Fruit fly (Drosophila melanogaster): ENCODE measurements around the gene CG5854.

The CG5854 gene

DNA sequence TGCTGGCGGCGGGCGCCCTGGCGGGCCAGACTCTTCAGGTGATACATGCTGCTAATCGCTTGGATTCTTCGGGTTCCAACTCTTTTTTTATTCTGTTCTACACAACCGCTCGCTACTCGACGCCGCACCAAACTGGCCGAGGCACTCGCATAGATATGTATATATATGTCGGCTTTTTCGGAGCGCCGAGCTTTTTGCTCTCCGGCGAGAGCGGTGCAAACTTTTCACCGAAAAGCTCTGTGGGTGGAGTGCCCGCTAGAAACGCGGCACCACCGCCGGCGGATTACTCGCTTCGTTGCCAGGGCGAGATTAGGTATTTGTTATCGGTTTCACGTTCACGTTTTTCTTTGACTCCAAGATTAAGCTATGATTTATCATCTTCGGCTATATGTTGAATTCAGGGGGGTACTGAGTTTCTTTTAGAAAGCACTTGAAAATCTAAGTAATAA lies 9.3 kb downstream of the CG5854 start, which contains the start of gene Gdh (continued):
- no peak for TF ChIP-seq Fer3 (tag; optimal IDR thresholded peaks at IDR 0.05)
- peak; percentile 99 for TF ChIP-seq CG12155 (GFP tag; optimal IDR thresholded peaks at IDR 0.05)
- peak; percentile 69 for TF ChIP-seq Fer1 (GFP tag; optimal IDR thresholded peaks at IDR 0.05)
- no peak for TF ChIP-seq CG7372 (GFP tag; IDR thresholded peaks at IDR 0.05)
- no peak for TF ChIP-seq Ravus (GFP tag; IDR thresholded peaks at IDR 0.05)
- no peak for TF ChIP-seq gce (GFP tag; IDR thresholded peaks at IDR 0.05)
- TF ChIP-seq CG4424 (GFP tag; optimal IDR thresholded peaks at IDR 0.05), result no peak
- no peak for TF ChIP-seq phol (tag; optimal IDR thresholded peaks at IDR 0.05)
- no peak for TF ChIP-seq z (GFP tag; IDR thresholded peaks at IDR 0.05)
- TF ChIP-seq lab (GFP tag; optimal IDR thresholded peaks at IDR 0.05), result peak; percentile 72
- peak; percentile 64 for TF ChIP-seq HmgZ (tag; optimal IDR thresholded peaks at IDR 0.05)
- no peak for TF ChIP-seq run (tag; optimal IDR thresholded peaks at IDR 0.05)
- TF ChIP-seq CG6254 (GFP tag; optimal IDR thresholded peaks at IDR 0.05), result no peak
- no peak for TF ChIP-seq mld (GFP tag; IDR thresholded peaks at IDR 0.05; ENCODE audit: partially characterized antibody)
- peak; percentile 33 for TF ChIP-seq ftz-f1 (GFP tag; optimal IDR thresholded peaks at IDR 0.05)
- TF ChIP-seq caup (GFP tag; optimal IDR thresholded peaks at IDR 0.05; ENCODE audit: severe bottlenecking), result peak; percentile 64
- TF ChIP-seq CG17361 (GFP tag; IDR thresholded peaks at IDR 0.05), result no peak
- peak; percentile 64 for TF ChIP-seq mirr (GFP tag; optimal IDR thresholded peaks at IDR 0.05)
- peak; percentile 32; the same call in 1 of the 2 replicates for TF ChIP-seq CG17328 (GFP tag; IDR thresholded peaks at IDR 0.05)
- TF ChIP-seq CG15479 (GFP tag; optimal IDR thresholded peaks at IDR 0.05), result no peak
- no peak for TF ChIP-seq pros (GFP tag; optimal IDR thresholded peaks at IDR 0.05)
- peak; percentile 49 for TF ChIP-seq CG15514 (GFP tag; optimal IDR thresholded peaks at IDR 0.05)
- TF ChIP-seq CG3838 (GFP tag; optimal IDR thresholded peaks at IDR 0.05), result no peak
- no peak for TF ChIP-seq CG14014 (GFP tag; IDR thresholded peaks at IDR 0.05)
- TF ChIP-seq CG1647 (GFP tag; optimal IDR thresholded peaks at IDR 0.05), result no peak
- no peak for TF ChIP-seq lmd (GFP tag; IDR thresholded peaks at IDR 0.05)
- no peak for TF ChIP-seq Oaz (GFP tag; IDR thresholded peaks at IDR 0.05)
- no peak for TF ChIP-seq Blimp-1 (GFP tag; optimal IDR thresholded peaks at IDR 0.05)
- peak; percentile 45; the same call in 1 of the 2 replicates for TF ChIP-seq CG32767 (GFP tag; IDR thresholded peaks at IDR 0.05)
- no peak for TF ChIP-seq CG10565 (GFP tag; optimal IDR thresholded peaks at IDR 0.05)
- TF ChIP-seq CG11398 (GFP tag; optimal IDR thresholded peaks at IDR 0.05), result no peak
- no peak for TF ChIP-seq gfzf (GFP tag; optimal IDR thresholded peaks at IDR 0.05)

DNA sequence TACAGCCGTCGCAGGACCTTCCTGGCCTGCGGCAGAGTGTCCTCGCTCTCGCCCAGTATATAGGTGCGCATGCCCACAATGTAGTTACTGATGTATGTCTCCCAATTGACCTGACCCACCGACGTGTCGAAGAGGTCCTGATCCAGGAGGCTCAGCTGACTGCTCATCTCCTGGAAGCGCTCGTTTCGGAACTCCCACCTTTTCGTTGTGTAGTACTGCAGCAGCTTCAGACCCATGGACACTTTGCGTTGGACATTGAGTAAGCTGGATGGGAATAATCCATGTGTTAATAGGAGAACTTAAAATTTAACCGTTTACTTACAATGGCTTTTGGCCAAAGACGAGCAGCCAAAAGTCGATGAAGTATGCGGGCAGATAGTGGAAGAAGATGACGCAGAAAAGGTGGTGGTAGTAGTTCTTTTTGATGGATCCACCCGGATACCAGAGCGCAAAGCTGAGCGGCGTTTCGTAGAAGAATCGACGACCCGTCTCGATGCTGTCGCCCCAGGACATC lies 10.2 kb downstream of the CG5854 start:
- no peak for TF ChIP-seq CG43689 (GFP tag; IDR thresholded peaks at IDR 0.05)
- TF ChIP-seq CG6854 (GFP tag; optimal IDR thresholded peaks at IDR 0.05), result peak; percentile 29
- TF ChIP-seq tx (GFP tag; optimal IDR thresholded peaks at IDR 0.05), result no peak
- TF ChIP-seq eve (GFP tag; optimal IDR thresholded peaks at IDR 0.05), result peak in 1 of 2 experiments; percentile 5
- TF ChIP-seq Oaz (GFP tag; IDR thresholded peaks at IDR 0.05), result 0 out of 2 replicates have a peak, but pooled peaks have one; percentile 9
- peak; percentile 25 for TF ChIP-seq pnt (GFP tag; optimal IDR thresholded peaks at IDR 0.05)
- TF ChIP-seq Med (GFP tag), result peak; percentile 50
- peak; percentile 92 for TF ChIP-seq Ets65A (GFP tag)
- 0 out of 2 replicates have a peak, but pooled peaks have one; percentile 37 for TF ChIP-seq CG5953 (GFP tag; IDR thresholded peaks at IDR 0.05)
- TF ChIP-seq chm (GFP tag; IDR thresholded peaks at IDR 0.05), result no peak
- TF ChIP-seq sr (GFP tag; IDR thresholded peaks at IDR 0.05), result no peak
